Fruit fly (Drosophila melanogaster): ENCODE data around the gene Edem2.

Gene Edem2

dm6 chr2L:13145035-13145683, 46.8 kb upstream of the Edem2 start (continued):
- TF ChIP-seq mam (GFP tag; optimal IDR thresholded peaks at IDR 0.05) (peak; percentile 79), p53 (GFP tag; optimal IDR thresholded peaks at IDR 0.05) (no peak), Sin3A (optimal IDR thresholded peaks at IDR 0.05) (no peak), Trl (optimal IDR thresholded peaks at IDR 0.05) (no peak), Trl (GFP tag; optimal IDR thresholded peaks at IDR 0.05) (peak; percentile 74), tgo (GFP tag; IDR thresholded peaks at IDR 0.05) (peak; percentile 84), wor (GFP tag; IDR thresholded peaks at IDR 0.05) (0 out of 2 replicates have a peak, but pooled peaks have one; percentile 10), Atf6 (GFP tag; IDR thresholded peaks at IDR 0.05) (peak; percentile 85), eyg (GFP tag; optimal IDR thresholded peaks at IDR 0.05) (peak; percentile 77), CG3838 (GFP tag; optimal IDR thresholded peaks at IDR 0.05) (no peak), zfh1 (GFP tag; IDR thresholded peaks at IDR 0.05) (0 out of 3 replicates have a peak, but pooled peaks have one; percentile 39), ken (GFP tag; IDR thresholded peaks at IDR 0.05) (0 out of 3 replicates have a peak, but pooled peaks have one; percentile 56), exex (tag; optimal IDR thresholded peaks at IDR 0.05) (peak; percentile 35), abd-A (tag; optimal IDR thresholded peaks at IDR 0.05) (peak; percentile 76), CG14965 (GFP tag; optimal IDR thresholded peaks at IDR 0.05; ENCODE audit: borderline replicate concordance) (no peak), oc (tag; optimal IDR thresholded peaks at IDR 0.05) (peak; percentile 49), dm (GFP tag; optimal IDR thresholded peaks at IDR 0.05) (peak; percentile 10), CG31388 (GFP tag; optimal IDR thresholded peaks at IDR 0.05) (no peak), dmrt11E (tag; optimal IDR thresholded peaks at IDR 0.05) (no peak)

dm6 chr2L:13146254-13146653, 45.7 kb upstream of the Edem2 start:
- TF ChIP-seq CG11085 (GFP tag; IDR thresholded peaks at IDR 0.05) (no peak), CG11504 (tag; optimal IDR thresholded peaks at IDR 0.05) (peak; percentile 12), CG17361 (GFP tag; IDR thresholded peaks at IDR 0.05) (0 out of 3 replicates have a peak, but pooled peaks have one; percentile 14), CG3726 (GFP tag; IDR thresholded peaks at IDR 0.05) (0 out of 3 replicates have a peak, but pooled peaks have one; percentile 32), CG6689 (GFP tag; IDR thresholded peaks at IDR 0.05) (no peak), HLH54F (GFP tag; optimal IDR thresholded peaks at IDR 0.05) (no peak), Nf-YC (tag; optimal IDR thresholded peaks at IDR 0.05) (no peak), nom (GFP tag; optimal IDR thresholded peaks at IDR 0.05) (peak; percentile 14), gem (tag; optimal IDR thresholded peaks at IDR 0.05) (no peak), Med (GFP tag) (peak; percentile 9)

dm6 chr2L:13154313-13154712, 37.7 kb upstream of the Edem2 start:
- TF ChIP-seq CG8089 (GFP tag; optimal IDR thresholded peaks at IDR 0.05) (no peak), CG15601 (tag; optimal IDR thresholded peaks at IDR 0.05) (no peak), CG5180 (GFP tag; optimal IDR thresholded peaks at IDR 0.05) (peak; percentile 91), Fer1 (GFP tag; optimal IDR thresholded peaks at IDR 0.05) (no peak), tx (GFP tag; optimal IDR thresholded peaks at IDR 0.05) (no peak), vfl (GFP tag; optimal IDR thresholded peaks at IDR 0.05) (no peak), HLH3B (GFP tag; IDR thresholded peaks at IDR 0.05) (peak; percentile 31; the same call in 1 of the 2 replicates), CG10959 (GFP tag; IDR thresholded peaks at IDR 0.05) (no peak), CG17328 (GFP tag; IDR thresholded peaks at IDR 0.05) (0 out of 2 replicates have a peak, but pooled peaks have one; percentile 23), seq (GFP tag; IDR thresholded peaks at IDR 0.05) (no peak), Med (GFP tag) (peak; percentile 41)
